Worm (Caenorhabditis elegans) whole organism, L4/young adult: ENCODE results near the gene F41B4.2.

ENCODE experiments used
- dao-5 ChIP-seq: sonication (generic microtip); optimal IDR thresholded peaks from 2 replicates; lab custom pipeline; 2016; ENCODE audit warnings: missing genotype, missing genetic modification characterization, moderate library complexity, missing compliant biosample characterization
- him-1 ChIP-seq: sonication (generic microtip); optimal IDR thresholded peaks from 2 replicates; lab custom pipeline; 2016; ENCODE audit warnings: missing genotype, missing genetic modification reagents, missing genetic modification characterization, missing compliant biosample characterization

- no peak for TF ChIP-seq dao-5
- no peak for TF ChIP-seq him-1 (tag; lab: Kevin White, UChicago)
These were observed 44.6 kb downstream of the F41B4.2 start for ce11 chrX:6790457-6790856.
